Worm (Caenorhabditis elegans) whole organism, dauer: Measurements from ENCODE around the gene T13C5.9.

Source experiments
- unc-62 ChIP-seq: sonication (generic microtip); optimal IDR thresholded peaks from 2 replicates; lab custom pipeline; 2017; ENCODE audit warnings: missing biosample characterization, missing genetic modification reagents, missing genetic modification characterization

The T13C5.9 gene

DNA sequence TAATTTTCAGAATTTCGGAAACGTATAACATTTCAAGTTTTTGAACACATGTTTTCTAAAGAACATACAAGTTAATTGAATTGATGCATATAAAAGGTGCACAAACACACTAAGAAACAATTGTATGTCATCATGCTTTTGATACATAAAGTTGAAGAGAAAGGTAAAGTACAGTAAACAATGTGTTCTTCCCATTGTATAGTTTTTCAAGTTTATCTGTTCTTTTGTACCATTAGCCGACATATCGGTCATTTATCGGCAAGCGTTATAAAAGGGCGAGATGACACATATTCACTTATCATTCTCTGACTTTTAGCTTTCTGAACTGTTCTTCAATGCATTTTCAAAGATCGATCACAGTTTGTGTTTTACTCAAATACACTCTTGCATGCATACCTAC is at the start of gene T13C5.9:
TSS of gene T13C5.9 (plus strand) at position 301 of the 400 bp plus-strand sequence.
- no peak for TF ChIP-seq unc-62 (GFP tag; lab: Kevin White, UChicago)

- no peak for TF ChIP-seq unc-62 (GFP tag; lab: Kevin White, UChicago)
Observed at ce11 chrX:6145921-6146320, 44.1 kb upstream of the T13C5.9 start.

DNA sequence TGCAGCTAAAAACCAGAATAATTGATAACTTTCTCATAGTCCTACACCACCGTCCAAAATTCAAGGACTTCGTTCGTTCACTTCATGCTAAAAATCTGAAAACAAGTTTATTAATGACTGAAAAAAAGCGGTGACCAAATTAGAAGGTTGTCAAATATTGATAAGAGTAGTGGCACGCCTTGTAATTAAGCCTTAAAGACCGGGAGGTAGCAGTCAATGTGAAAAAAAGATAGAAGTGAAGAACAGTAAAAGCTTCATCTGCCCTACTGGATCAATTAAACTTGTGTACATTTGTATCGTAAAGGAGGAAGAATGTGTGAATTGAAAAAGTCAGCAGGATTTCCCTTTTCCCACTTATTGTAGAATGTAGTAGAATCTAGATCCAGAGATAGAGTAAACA is 39.6 kb upstream of the T13C5.9 start, which contains the start of gene tag-275:
TSS of gene tag-275 (minus strand) at position 101 of the 400 bp plus-strand sequence.
- TF ChIP-seq unc-62 (GFP tag; lab: Kevin White, UChicago), result no peak

- no peak for TF ChIP-seq unc-62 (GFP tag; lab: Kevin White, UChicago)
Observed at ce11 chrX:6150949-6151519, 39.0 kb upstream of the T13C5.9 start.

DNA sequence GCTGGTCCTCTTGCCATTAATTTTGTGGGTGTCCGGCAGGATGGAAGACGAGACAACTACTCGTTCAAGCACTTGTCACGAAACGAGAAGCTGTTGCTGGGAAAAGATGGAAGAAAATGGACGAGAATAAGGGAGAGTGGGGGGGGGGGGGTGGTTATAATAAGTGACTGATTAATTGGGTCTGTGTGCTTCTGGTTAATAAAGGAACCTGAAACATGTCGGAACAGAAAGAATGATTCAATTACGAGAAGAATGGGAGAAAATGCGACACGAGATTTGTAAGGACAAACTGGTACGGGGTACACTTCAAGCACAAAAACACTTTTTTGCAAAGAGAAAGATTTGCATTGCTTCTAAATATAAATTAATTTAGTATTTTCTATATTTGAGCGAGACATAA is 34.6 kb upstream of the T13C5.9 start:
- TF ChIP-seq unc-62 (GFP tag; lab: Kevin White, UChicago), result no peak

- TF ChIP-seq unc-62 (GFP tag; lab: Kevin White, UChicago), result no peak
Observed at ce11 chrX:6157411-6157916, 32.6 kb upstream of the T13C5.9 start.

ce11 chrX:6159562-6159961 is 30.5 kb upstream of the T13C5.9 start:
- TF ChIP-seq unc-62 (GFP tag; lab: Kevin White, UChicago), result no peak

DNA sequence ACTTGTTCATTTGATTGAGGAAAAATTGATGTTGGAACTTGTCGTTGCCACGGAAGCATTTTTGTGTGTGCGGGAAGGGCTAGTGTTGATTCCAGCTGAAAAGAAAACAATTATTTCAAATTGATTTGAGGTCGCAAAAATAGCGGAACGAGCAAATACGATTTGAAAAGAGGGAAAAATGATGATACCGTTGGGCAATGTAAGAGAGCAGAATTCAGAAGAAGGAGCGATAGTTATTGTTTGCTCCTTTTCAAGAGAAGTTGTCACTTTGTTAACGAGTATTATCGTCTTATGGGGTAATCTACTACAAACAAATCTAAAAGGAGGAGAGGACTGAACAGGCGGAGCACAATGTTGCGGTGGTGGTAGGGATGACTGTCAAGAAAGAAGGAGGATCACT is 29.6 kb upstream of the T13C5.9 start, which contains the start of gene odd-2:
TSS of gene odd-2 (minus strand) at position 101 of the 400 bp plus-strand sequence.
- no peak for TF ChIP-seq unc-62 (GFP tag; lab: Kevin White, UChicago)

ce11 chrX:6162037-6162436 is 28.0 kb upstream of the T13C5.9 start:
- TF ChIP-seq unc-62 (GFP tag; lab: Kevin White, UChicago), result no peak

ce11 chrX:6167376-6167775 is 22.7 kb upstream of the T13C5.9 start:
- no peak for TF ChIP-seq unc-62 (GFP tag; lab: Kevin White, UChicago)

DNA sequence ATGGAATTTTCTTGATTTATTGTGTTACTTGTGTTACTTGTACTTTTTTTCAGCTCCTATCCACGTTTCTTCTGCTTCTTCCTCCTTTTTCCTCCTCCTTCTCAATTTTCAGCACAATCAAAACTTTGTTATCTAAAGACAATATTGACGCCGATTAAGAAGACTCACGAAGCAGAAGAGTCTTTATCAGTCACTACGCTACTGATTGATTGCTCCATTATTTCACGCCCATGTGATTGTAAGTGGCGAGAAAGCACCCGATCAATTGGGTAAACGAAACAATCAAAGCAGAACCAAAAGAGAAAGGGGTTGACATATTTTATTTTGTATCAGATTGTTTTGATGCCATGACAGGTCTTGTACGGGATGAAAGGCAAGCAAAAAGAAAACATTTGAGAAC is 20.8 kb upstream of the T13C5.9 start, which contains the start of gene T25B2.2:
TSS of gene T25B2.2 (plus strand) at position 392 of the 400 bp plus-strand sequence.
- no peak for TF ChIP-seq unc-62 (GFP tag; lab: Kevin White, UChicago)

ce11 chrX:6173656-6174055 is 16.4 kb upstream of the T13C5.9 start, which contains the start of gene T25B2.1:
T25B2.1 (plus strand) TSS chrX:6173956.
- no peak for TF ChIP-seq unc-62 (GFP tag; lab: Kevin White, UChicago)

DNA sequence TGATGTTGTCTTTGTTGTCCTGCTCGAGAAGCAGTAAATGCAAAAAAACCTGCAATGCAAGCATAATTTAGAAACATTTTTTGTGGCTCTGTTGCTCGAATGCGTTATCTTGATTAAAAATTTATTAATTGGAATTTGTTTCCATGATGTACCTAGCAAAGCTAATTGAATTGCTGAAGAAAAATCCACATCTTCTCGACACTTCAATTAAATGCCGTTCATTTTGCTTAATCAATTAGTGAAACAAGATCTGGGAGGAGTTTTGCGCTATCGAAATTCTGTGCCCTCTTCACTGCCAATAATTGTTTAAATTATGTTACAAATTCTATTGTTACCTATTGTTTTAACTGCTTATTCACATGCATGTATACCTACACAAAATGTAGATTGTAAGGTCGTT is 14.2 kb upstream of the T13C5.9 start, which contains the start of gene T25B2.3:
TSS of gene T25B2.3 (plus strand) at position 301 of the 400 bp plus-strand sequence.
- no peak for TF ChIP-seq unc-62 (GFP tag; lab: Kevin White, UChicago)

DNA sequence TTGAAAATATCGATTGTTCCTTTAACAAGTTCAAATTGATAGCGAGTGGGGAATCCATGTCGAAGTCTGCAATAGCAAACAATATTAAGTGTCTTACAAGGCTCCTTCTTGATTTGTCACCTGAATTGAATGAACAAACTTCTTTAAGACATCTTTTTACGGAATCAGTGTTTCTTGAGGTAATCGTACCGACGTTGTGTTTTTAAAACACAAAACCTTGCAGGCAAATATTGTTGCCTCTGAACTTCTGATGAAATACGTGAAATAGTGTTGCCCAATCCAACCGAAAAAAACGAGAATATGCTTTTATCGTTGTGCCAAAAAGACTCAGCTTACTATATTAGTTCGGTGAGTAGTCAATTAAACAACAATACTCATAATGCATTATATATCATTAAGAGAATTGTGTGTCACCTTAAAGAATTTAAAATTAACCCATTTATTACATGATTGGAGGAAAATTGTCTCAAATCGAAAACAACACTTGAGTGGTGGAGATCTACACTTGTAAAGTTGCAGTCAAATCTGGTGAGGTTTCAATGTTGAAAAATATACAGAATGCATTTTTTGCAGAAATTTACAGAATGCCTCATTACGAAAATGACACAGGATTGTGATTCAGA is 12.0 kb upstream of the T13C5.9 start, which contains the start of the genes T25B2.4 and T13C5.3:
TSS of gene T25B2.4 (plus strand) at position 301 of the 623 bp plus-strand sequence.
TSS of gene T13C5.3 (plus strand) at position 573 of the 623 bp plus-strand sequence.
- no peak for TF ChIP-seq unc-62 (GFP tag; lab: Kevin White, UChicago)

DNA sequence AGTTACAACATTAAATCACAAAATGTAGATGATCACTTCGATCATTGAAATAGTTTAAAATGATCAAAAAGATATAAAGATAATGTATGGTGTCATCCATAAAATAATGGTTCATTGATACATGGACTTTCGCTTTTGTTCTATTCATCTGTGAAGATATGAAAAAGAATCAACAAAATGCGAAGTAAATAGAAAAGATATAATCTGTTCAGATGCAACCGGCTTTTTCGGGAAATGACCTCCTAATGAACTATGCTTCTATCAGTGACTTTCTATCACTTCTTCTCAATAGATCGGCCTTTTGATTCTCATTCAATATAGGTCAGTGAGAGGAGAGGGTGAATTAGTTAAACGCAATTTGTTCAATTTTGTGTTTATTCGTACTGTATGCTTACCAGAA is 11.1 kb upstream of the T13C5.9 start:
- TF ChIP-seq unc-62 (GFP tag; lab: Kevin White, UChicago), result no peak

- TF ChIP-seq unc-62 (GFP tag; lab: Kevin White, UChicago), result no peak
Observed at ce11 chrX:6180293-6180692, 9.8 kb upstream of the T13C5.9 start, which contains the start of gene T13C5.7. T13C5.7 (plus strand) TSS chrX:6180593.
